Worm (Caenorhabditis elegans) whole organism, L1 larva: ENCODE data around the gene F58E6.11.

Source experiments
- aly-2 ChIP-seq: fragments of 150-350 bp; optimal IDR thresholded peaks from 2 replicates; lab custom pipeline; 2014; ENCODE audit warnings: missing biosample characterization, missing genetic modification characterization
- ceh-82 ChIP-seq, 3 experiments: fragments of 150-350 bp in 1 of 3; sonication (generic microtip) in 2 of 3; optimal IDR thresholded peaks; 2 replicates each; lab custom pipeline; 2014 to 2017; ENCODE audit warnings: missing biosample characterization in 3 of 3, missing genetic modification characterization in 3 of 3
- ces-1 ChIP-seq: fragments of 150-350 bp; optimal IDR thresholded peaks from 2 replicates; lab custom pipeline; 2014; ENCODE audit warnings: missing biosample characterization, missing genetic modification reagents, missing genetic modification characterization
- dsc-1 ChIP-seq: sonication (generic microtip); optimal IDR thresholded peaks from 2 replicates; lab custom pipeline; 2016; ENCODE audit warnings: mild to moderate bottlenecking, missing genetic modification characterization, missing compliant biosample characterization
- efl-1 ChIP-seq, 4 experiments: fragments of 150-350 bp; optimal IDR thresholded peaks in 3 of 4; peaks in 1 of 4; 1 replicate in 1 of 4; 2 replicates in 3 of 4; lab custom pipeline; 2014; ENCODE audit warnings: missing biosample characterization in 2 of 4, missing genetic modification characterization in 2 of 4, missing genetic modification reagents in 2 of 4
- efl-3 ChIP-seq: fragments of 200-800 bp; sonication (Bioruptor generic); optimal IDR thresholded peaks from 2 replicates; lab custom pipeline; 2018; ENCODE audit warnings: mild to moderate bottlenecking, missing genetic modification characterization, missing compliant biosample characterization
- egl-13 ChIP-seq: sonication (generic microtip); optimal IDR thresholded peaks from 2 replicates; lab custom pipeline; 2016; ENCODE audit warnings: missing genotype, missing genetic modification reagents, missing genetic modification characterization, missing compliant biosample characterization
- elt-2 ChIP-seq: sonication (generic microtip); optimal IDR thresholded peaks from 2 replicates; lab custom pipeline; 2016; ENCODE audit warnings: missing genetic modification characterization, mild to moderate bottlenecking, inconsistent platforms, missing compliant biosample characterization, missing genetic modification reagents
- fkh-10 ChIP-seq: sonication (generic microtip); optimal IDR thresholded peaks from 2 replicates; lab custom pipeline; 2017; ENCODE audit warnings: missing biosample characterization, missing genetic modification reagents, missing genetic modification characterization
- fkh-4 ChIP-seq: sonication (generic microtip); optimal IDR thresholded peaks from 2 replicates; lab custom pipeline; 2016; ENCODE audit warnings: missing compliant biosample characterization, missing genetic modification characterization, borderline replicate concordance
- fkh-8 ChIP-seq: sonication (generic microtip); optimal IDR thresholded peaks from 2 replicates; lab custom pipeline; 2016; ENCODE audit warnings: mild to moderate bottlenecking, missing genetic modification characterization, missing compliant biosample characterization
- fos-1 ChIP-seq: fragments of 150-350 bp; optimal IDR thresholded peaks from 2 replicates; lab custom pipeline; 2014; ENCODE audit warnings: missing biosample characterization, missing genetic modification characterization
- hlh-17 ChIP-seq: fragments of 200-800 bp; sonication (Bioruptor generic); optimal IDR thresholded peaks from 2 replicates; lab custom pipeline; 2018; ENCODE audit warnings: missing genetic modification characterization, mild to moderate bottlenecking, missing compliant biosample characterization, moderate library complexity, borderline replicate concordance
- irx-1 ChIP-seq: sonication (generic microtip); optimal IDR thresholded peaks from 2 replicates; lab custom pipeline; 2016; ENCODE audit warnings: missing genetic modification characterization, missing compliant biosample characterization
- isw-1 ChIP-seq: fragments of 200-800 bp; sonication (Bioruptor generic); IDR thresholded peaks from 2 replicates; pipeline ENCODE4 v1.3.6; 2022; ENCODE audit warnings: missing genetic modification characterization, missing compliant biosample characterization
- lin-14 ChIP-seq: fragments of 200-800 bp; sonication (Bioruptor generic); optimal IDR thresholded peaks from 2 replicates; lab custom pipeline; 2018; ENCODE audit warnings: mild to moderate bottlenecking, missing genetic modification characterization, moderate library complexity, missing compliant biosample characterization
- lin-15B ChIP-seq: fragments of 150-350 bp; sonication (generic microtip); optimal IDR thresholded peaks from 3 replicates; lab custom pipeline; 2014; ENCODE audit warnings: missing biosample characterization, missing genetic modification characterization
- lin-35 ChIP-seq, 2 experiments: fragments of 150-350 bp; optimal IDR thresholded peaks; 2 replicates each; lab custom pipeline; 2014; ENCODE audit warnings: missing biosample characterization in 2 of 2, missing genetic modification characterization in 2 of 2, missing genetic modification reagents in 2 of 2
- lin-39 ChIP-seq: fragments of 150-350 bp; optimal IDR thresholded peaks from 2 replicates; lab custom pipeline; 2014; ENCODE audit warnings: missing biosample characterization, missing genetic modification reagents, missing genetic modification characterization
- lsy-2 ChIP-seq, 2 experiments: fragments of 150-350 bp; optimal IDR thresholded peaks; 2 replicates each; lab custom pipeline; 2014; ENCODE audit warnings: missing biosample characterization in 2 of 2, missing genetic modification characterization in 2 of 2
- mef-2 ChIP-seq: fragments of 150-350 bp; optimal IDR thresholded peaks from 2 replicates; lab custom pipeline; 2014; ENCODE audit warnings: missing biosample characterization, missing genetic modification characterization
- nhr-11 ChIP-seq: fragments of 150-350 bp; optimal IDR thresholded peaks from 2 replicates; lab custom pipeline; 2014; ENCODE audit warnings: missing biosample characterization, missing genetic modification characterization
- nhr-12 ChIP-seq: sonication (generic microtip); optimal IDR thresholded peaks from 2 replicates; lab custom pipeline; 2017; ENCODE audit warnings: missing biosample characterization, missing genetic modification characterization
- nhr-19 ChIP-seq: fragments of 200-800 bp; sonication (Bioruptor generic); conservative IDR thresholded peaks from 2 replicates; pipeline ENCODE4 v1.3.6; 2022; ENCODE audit warnings: missing genetic modification characterization, missing compliant biosample characterization
- nhr-20 ChIP-seq: sonication (generic microtip); optimal IDR thresholded peaks from 2 replicates; lab custom pipeline; 2016; ENCODE audit warnings: mild to moderate bottlenecking, missing genetic modification characterization, missing compliant biosample characterization
- nhr-237 ChIP-seq: fragments of 150-350 bp; optimal IDR thresholded peaks from 2 replicates; lab custom pipeline; 2014; ENCODE audit warnings: missing biosample characterization, missing genetic modification characterization
- nhr-47 ChIP-seq: sonication (generic microtip); optimal IDR thresholded peaks from 2 replicates; lab custom pipeline; 2016; ENCODE audit warnings: mild to moderate bottlenecking, missing genetic modification characterization, moderate library complexity, missing compliant biosample characterization
- nhr-71 ChIP-seq: sonication (generic microtip); optimal IDR thresholded peaks from 2 replicates; lab custom pipeline; 2016; ENCODE audit warnings: mild to moderate bottlenecking, missing genetic modification characterization, moderate library complexity, missing compliant biosample characterization
- nhr-76 ChIP-seq: sonication (generic microtip); optimal IDR thresholded peaks from 2 replicates; lab custom pipeline; 2017; ENCODE audit warnings: missing biosample characterization, missing genetic modification characterization
- nhr-85 ChIP-seq: sonication (generic microtip); peaks from one replicate; lab custom pipeline; 2016; ENCODE audit warnings: missing genetic modification characterization, inconsistent platforms, missing compliant biosample characterization
- pax-3 ChIP-seq: fragments of 200-800 bp; sonication (Bioruptor generic); optimal IDR thresholded peaks from 2 replicates; lab custom pipeline; 2018; ENCODE audit warnings: mild to moderate bottlenecking, missing genetic modification characterization, moderate library complexity, missing compliant biosample characterization
- snpc-4 ChIP-seq: fragments of 150-350 bp; optimal IDR thresholded peaks from 2 replicates; lab custom pipeline; 2014; ENCODE audit warnings: missing biosample characterization, missing genetic modification characterization
- sox-4 ChIP-seq: sonication (generic microtip); optimal IDR thresholded peaks from 2 replicates; lab custom pipeline; 2016; ENCODE audit warnings: missing genetic modification characterization, missing compliant biosample characterization
- sptf-1 ChIP-seq: fragments of 150-350 bp; optimal IDR thresholded peaks from 2 replicates; lab custom pipeline; 2014; ENCODE audit warnings: missing biosample characterization, missing genetic modification characterization
- sup-37 ChIP-seq: fragments of 200-800 bp; sonication (Bioruptor generic); optimal IDR thresholded peaks from 2 replicates; lab custom pipeline; 2018; ENCODE audit warnings: mild to moderate bottlenecking, missing genetic modification characterization, missing compliant biosample characterization
- unc-30 ChIP-seq: sonication (generic microtip); optimal IDR thresholded peaks from 2 replicates; lab custom pipeline; 2017; ENCODE audit warnings: missing biosample characterization, missing genetic modification characterization
- unc-86 ChIP-seq: sonication (generic microtip); optimal IDR thresholded peaks from 2 replicates; lab custom pipeline; 2016; ENCODE audit warnings: missing genetic modification characterization, missing compliant biosample characterization
- vab-15 ChIP-seq: sonication (generic microtip); optimal IDR thresholded peaks from 2 replicates; lab custom pipeline; 2017; ENCODE audit warnings: missing genotype, mild to moderate bottlenecking, missing genetic modification characterization, missing compliant biosample characterization
- zip-4 ChIP-seq: fragments of 200-800 bp; sonication (Bioruptor generic); optimal IDR thresholded peaks from 2 replicates; lab custom pipeline; 2018; ENCODE audit warnings: mild to moderate bottlenecking, missing genetic modification characterization, moderate library complexity, missing compliant biosample characterization
- ztf-11 ChIP-seq, 2 experiments: sonication (generic microtip); optimal IDR thresholded peaks; 2 replicates each; lab custom pipeline; 2016 to 2017; ENCODE audit warnings: missing genetic modification characterization in 2 of 2, missing biosample characterization in 1 of 2, missing compliant biosample characterization in 1 of 2
- ztf-4 ChIP-seq: fragments of 150-350 bp; optimal IDR thresholded peaks from 2 replicates; lab custom pipeline; 2014; ENCODE audit warnings: missing biosample characterization, missing genetic modification characterization

F58E6.11 gene

DNA sequence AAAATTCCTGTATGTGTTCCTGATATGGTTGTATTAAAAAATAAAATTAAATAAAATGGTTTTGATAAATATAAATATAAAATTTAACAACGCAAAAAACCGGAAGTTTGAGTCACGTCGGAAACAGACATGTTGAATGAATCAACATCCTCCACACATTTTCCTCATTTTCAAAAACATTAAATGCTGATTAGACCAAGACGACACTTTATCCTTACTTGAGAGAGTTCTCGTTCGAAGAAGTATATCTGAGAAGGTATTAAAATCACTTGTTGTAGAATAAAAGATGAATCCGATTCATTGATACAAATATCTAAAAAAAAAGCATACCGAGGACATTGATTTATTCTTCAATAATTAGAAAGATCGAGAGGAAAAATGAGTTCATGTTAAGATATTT lies 40.4 kb upstream of the F58E6.11 start:
- no peak for TF ChIP-seq efl-3 (GFP tag; lab: Kevin White, UChicago)
- no peak for TF ChIP-seq nhr-11 (tag; lab: Kevin White, UChicago)
- TF ChIP-seq irx-1 (tag; lab: Kevin White, UChicago), result no peak
- TF ChIP-seq fkh-4 (tag; lab: Kevin White, UChicago), result peak; percentile 34
- TF ChIP-seq aly-2, result no peak
- TF ChIP-seq efl-1 (optimal IDR thresholded peaks at IDR 0.05; lab: Kevin White, UChicago), result no peak
- peak in 1 of 2 experiments; percentile 51 for TF ChIP-seq efl-1 (GFP tag; optimal IDR thresholded peaks at IDR 0.05 in 1 of 2; lab: Kevin White, UChicago)
- peak; percentile 87 for TF ChIP-seq dsc-1

DNA sequence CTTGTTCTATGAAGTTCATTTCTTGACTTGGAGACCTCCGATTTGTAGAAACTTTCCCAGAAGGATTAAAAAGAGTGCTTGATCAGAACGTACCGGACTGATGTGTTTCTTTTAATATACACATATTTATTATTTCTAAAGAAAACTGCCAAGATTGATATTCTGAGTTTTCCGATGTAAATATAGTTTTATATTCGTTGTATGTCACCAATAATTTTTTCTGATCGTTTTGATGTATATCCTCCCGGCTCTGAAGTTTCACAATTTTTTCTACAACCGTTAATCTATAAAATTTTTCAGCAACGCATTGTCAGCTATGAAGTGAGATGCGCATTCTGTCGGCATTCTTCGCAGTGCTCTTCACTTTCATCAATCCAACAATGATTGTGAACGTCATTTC lies 38.8 kb upstream of the F58E6.11 start, which contains the start of gene F46B6.9:
TSS of gene F46B6.9 (plus strand) at position 301 of the 400 bp plus-strand sequence.
- TF ChIP-seq nhr-85 (tag; lab: Kevin White, UChicago) (no peak), nhr-76 (no peak)

DNA sequence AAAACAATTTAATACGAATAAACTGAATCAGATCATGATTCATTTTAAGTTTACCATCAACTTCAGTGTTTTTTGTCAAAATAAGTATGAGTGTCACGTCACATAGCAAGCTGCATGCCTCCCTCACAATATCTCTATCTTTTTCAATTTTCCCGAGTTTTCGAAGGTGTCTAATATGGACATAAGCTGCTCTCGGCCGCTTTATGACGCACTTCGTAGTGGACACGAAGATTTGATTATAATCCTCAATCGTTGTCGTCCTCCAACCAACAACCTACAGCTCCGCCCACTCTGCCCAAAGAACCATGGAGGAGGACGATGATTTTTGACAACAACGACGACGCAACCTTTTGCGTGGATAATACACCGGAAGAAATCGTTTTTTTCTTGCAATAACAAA lies 38.2 kb upstream of the F58E6.11 start:
- TF ChIP-seq lin-14 (GFP tag; lab: Kevin White, UChicago) (no peak), lin-15B (tag; lab: Kevin White, UChicago) (no peak), pax-3 (tag; lab: Kevin White, UChicago) (peak; percentile 30), fkh-8 (peak; percentile 52), egl-13 (tag; lab: Kevin White, UChicago) (no peak), lsy-2 (tag; optimal IDR thresholded peaks at IDR 0.05; lab: Kevin White, UChicago) (no peak), isw-1 (no peak), ztf-4 (tag; lab: Kevin White, UChicago) (no peak), unc-86 (tag; lab: Kevin White, UChicago) (no peak), dsc-1 (peak; percentile 77), fkh-10 (GFP tag; lab: Kevin White, UChicago) (peak; percentile 24), unc-30 (tag; lab: Kevin White, UChicago) (no peak)
- TF ChIP-seq, all 84 proteins: peak for 4

DNA sequence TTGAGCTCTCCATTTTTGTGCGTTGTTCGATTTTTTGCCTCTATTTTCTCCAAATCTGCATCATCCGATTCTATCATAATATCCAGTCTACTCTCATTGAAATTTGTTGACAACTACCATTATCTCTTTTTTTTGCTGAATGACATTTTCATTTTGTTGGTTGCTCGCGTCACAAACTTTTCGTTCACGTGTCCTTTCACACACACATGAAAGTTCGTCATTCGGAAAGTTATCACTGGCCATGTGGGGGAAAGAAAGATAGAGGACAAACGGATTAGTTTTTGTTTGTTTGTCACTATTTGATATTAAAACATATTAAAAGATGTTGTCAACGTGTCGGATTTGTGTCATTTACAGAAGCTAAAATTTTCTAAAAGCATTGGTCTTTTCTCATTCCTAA lies 37.2 kb upstream of the F58E6.11 start:
- peak; percentile 46 for TF ChIP-seq dsc-1
- peak; percentile 62 for TF ChIP-seq fkh-8
- peak in 1 of 2 experiments; percentile 8 for TF ChIP-seq lsy-2 (tag; optimal IDR thresholded peaks at IDR 0.05; lab: Kevin White, UChicago)
- TF ChIP-seq pax-3 (tag; lab: Kevin White, UChicago), result peak; percentile 39
- peak; percentile 7 for TF ChIP-seq elt-2 (tag; lab: Kevin White, UChicago)
- peak; percentile 42 for TF ChIP-seq nhr-71
- TF ChIP-seq nhr-47 (tag; lab: Kevin White, UChicago), result peak; percentile 11
- no peak for TF ChIP-seq lin-39
- no peak for TF ChIP-seq ceh-82 (tag; optimal IDR thresholded peaks at IDR 0.05; lab: Kevin White, UChicago)

DNA sequence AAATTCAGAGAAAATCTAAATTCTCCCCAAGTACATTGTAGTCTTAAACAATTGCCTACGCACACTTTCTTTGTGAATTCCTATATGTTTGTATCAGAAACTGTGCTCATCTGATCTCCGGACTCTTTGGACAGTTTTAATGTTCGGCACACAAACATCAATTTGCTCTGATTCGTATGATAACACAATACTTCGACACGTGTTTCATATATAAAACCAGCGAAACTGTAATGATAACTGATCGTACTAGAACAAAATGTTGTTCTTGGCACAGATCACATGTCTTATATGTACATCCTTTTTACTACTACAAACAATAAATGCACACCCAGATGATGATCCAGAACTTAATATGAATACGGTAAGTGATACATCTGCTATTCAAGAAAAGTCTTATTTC lies 33.5 kb upstream of the F58E6.11 start, which contains the start of gene lipl-2:
TSS of gene lipl-2 (plus strand) at position 236 of the 400 bp plus-strand sequence.
- peak; percentile 15 for TF ChIP-seq nhr-71
- TF ChIP-seq sup-37 (GFP tag; lab: Kevin White, UChicago), result no peak
- no peak for TF ChIP-seq ces-1 (GFP tag; lab: Kevin White, UChicago)
- TF ChIP-seq lin-35 (GFP tag; optimal IDR thresholded peaks at IDR 0.05; lab: Kevin White, UChicago), result peak in 1 of 2 experiments; percentile 3
- peak; percentile 52 for TF ChIP-seq nhr-20 (tag; lab: Kevin White, UChicago)
- peak; percentile 84 for TF ChIP-seq elt-2 (tag; lab: Kevin White, UChicago)
- TF ChIP-seq, all 84 proteins: peak for 4

DNA sequence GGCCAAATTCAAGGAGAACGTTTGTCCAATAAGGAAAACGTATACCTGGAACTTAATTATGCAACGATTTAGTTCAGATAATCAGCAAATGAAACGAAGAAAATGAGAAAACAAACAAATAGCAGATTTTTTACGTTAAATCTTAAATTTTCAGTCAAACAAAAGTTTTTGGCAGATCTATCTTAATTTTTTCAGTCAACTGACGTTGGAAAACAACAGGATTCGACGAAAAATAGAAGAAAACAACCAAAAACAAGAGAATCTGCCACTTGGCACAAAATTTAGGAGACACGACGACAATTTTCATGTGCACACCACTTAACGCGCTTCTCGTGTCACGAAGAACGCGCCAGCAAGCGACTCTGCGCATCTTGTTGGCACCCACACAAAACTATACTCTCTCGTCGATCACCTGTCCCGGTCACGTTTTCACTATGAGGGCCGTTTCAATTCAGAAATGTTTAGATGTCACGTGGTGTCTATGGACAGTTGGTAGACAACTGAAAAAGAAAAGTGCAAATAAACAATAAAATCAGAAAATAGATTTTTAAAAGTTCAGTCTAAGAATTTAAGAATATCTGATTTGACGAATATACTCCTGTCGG lies 32.0 kb upstream of the F58E6.11 start, which contains the start of gene ztf-7:
TSS of gene ztf-7 (minus strand) at position 51 of the 605 bp plus-strand sequence.
- TF ChIP-seq nhr-19 (GFP tag; lab: Robert Waterston, UW), result peak; percentile 99
- peak; percentile 82 for TF ChIP-seq fos-1 (tag; lab: Kevin White, UChicago)
- peak; percentile 82 for TF ChIP-seq zip-4
- peak; percentile 90 to 94 for TF ChIP-seq lin-35 (GFP tag; optimal IDR thresholded peaks at IDR 0.05; lab: Kevin White, UChicago)
- TF ChIP-seq ces-1 (GFP tag; lab: Kevin White, UChicago), result no peak
- TF ChIP-seq irx-1 (tag; lab: Kevin White, UChicago), result peak; percentile 97
- TF ChIP-seq snpc-4, result peak; percentile 95
- peak; percentile 100 for TF ChIP-seq nhr-71
- TF ChIP-seq nhr-237 (tag; lab: Kevin White, UChicago), result peak; percentile 74
- peak; percentile 90 for TF ChIP-seq mef-2 (tag; lab: Kevin White, UChicago)
- TF ChIP-seq fkh-4 (tag; lab: Kevin White, UChicago), result peak; percentile 58
- no peak for TF ChIP-seq hlh-17 (GFP tag; lab: Kevin White, UChicago)
- peak; percentile 77 for TF ChIP-seq vab-15 (tag; lab: Kevin White, UChicago)
- no peak for TF ChIP-seq nhr-12 (tag; lab: Kevin White, UChicago)
- TF ChIP-seq ztf-11 (tag; optimal IDR thresholded peaks at IDR 0.05; lab: Kevin White, UChicago), result peak in 1 of 2 experiments; percentile 87
- no peak for TF ChIP-seq sptf-1
- peak; percentile 86 for TF ChIP-seq sox-4 (tag; lab: Kevin White, UChicago)
